Fruit fly (Drosophila melanogaster): ENCODE data around the gene aurB.

Gene aurB

dm6 chr2L:10858064-10859047 lies at the start of gene aurB, which contains the start of gene Stam (continued):
- TF ChIP-seq CG7963 (GFP tag; IDR thresholded peaks at IDR 0.05; ENCODE audit: partially characterized antibody) (no peak), HLH3B (GFP tag; IDR thresholded peaks at IDR 0.05) (no peak), Dfd (GFP tag; optimal IDR thresholded peaks at IDR 0.05) (no peak), CG31388 (GFP tag; optimal IDR thresholded peaks at IDR 0.05) (no peak), ap (GFP tag; IDR thresholded peaks at IDR 0.05) (no peak), Atf3 (GFP tag; optimal IDR thresholded peaks at IDR 0.05) (no peak), vfl (GFP tag; optimal IDR thresholded peaks at IDR 0.05) (no peak), pum (GFP tag; optimal IDR thresholded peaks at IDR 0.05) (no peak), zfh1 (GFP tag; IDR thresholded peaks at IDR 0.05) (no peak), MBD-R2 (GFP tag; IDR thresholded peaks at IDR 0.05) (0 out of 2 replicates have a peak, but pooled peaks have one; percentile 27), CG1832 (GFP tag; optimal IDR thresholded peaks at IDR 0.05) (no peak), fd102C (GFP tag; optimal IDR thresholded peaks at IDR 0.05) (no peak), CG17359 (tag; optimal IDR thresholded peaks at IDR 0.05) (peak; percentile 51), Bgb (GFP tag; IDR thresholded peaks at IDR 0.05; ENCODE audit: partially characterized antibody) (no peak), CG7839 (tag; optimal IDR thresholded peaks at IDR 0.05) (peak; percentile 68), gt (GFP tag; IDR thresholded peaks at IDR 0.05) (no peak), vnd (GFP tag; IDR thresholded peaks at IDR 0.05; ENCODE audit: partially characterized antibody) (no peak), sug (tag; optimal IDR thresholded peaks at IDR 0.05) (peak; percentile 31), Nf-YC (tag; optimal IDR thresholded peaks at IDR 0.05) (peak; percentile 71), CG10431 (GFP tag; optimal IDR thresholded peaks at IDR 0.05) (no peak), CG4404 (GFP tag; IDR thresholded peaks at IDR 0.05) (no peak), sob (GFP tag; IDR thresholded peaks at IDR 0.05) (no peak), Lim3 (GFP tag; IDR thresholded peaks at IDR 0.05) (no peak), nerfin-2 (GFP tag; IDR thresholded peaks at IDR 0.05; ENCODE audit: partially characterized antibody) (no peak), CrebB (tag; optimal IDR thresholded peaks at IDR 0.05) (no peak), pnt (GFP tag; optimal IDR thresholded peaks at IDR 0.05) (no peak), CG17385 (GFP tag; optimal IDR thresholded peaks at IDR 0.05) (peak; percentile 48), CG10274 (GFP tag; optimal IDR thresholded peaks at IDR 0.05) (no peak), zen (tag; optimal IDR thresholded peaks at IDR 0.05) (peak; percentile 53), Sin3A (optimal IDR thresholded peaks at IDR 0.05) (peak; percentile 11), Bteb2 (GFP tag; optimal IDR thresholded peaks at IDR 0.05) (no peak), otp (GFP tag; IDR thresholded peaks at IDR 0.05) (no peak), BtbVII (GFP tag; optimal IDR thresholded peaks at IDR 0.05) (peak; percentile 51), fru (optimal IDR thresholded peaks at IDR 0.05) (no peak), ATbp (GFP tag; optimal IDR thresholded peaks at IDR 0.05) (no peak), CG2875 (GFP tag; optimal IDR thresholded peaks at IDR 0.05) (peak; percentile 38), al (GFP tag; IDR thresholded peaks at IDR 0.05) (peak; percentile 15; the same call in 1 of the 2 replicates), schlank (tag; optimal IDR thresholded peaks at IDR 0.05) (no peak), CG15514 (GFP tag; optimal IDR thresholded peaks at IDR 0.05) (peak; percentile 50), Side (GFP tag; optimal IDR thresholded peaks at IDR 0.05) (no peak), trh (GFP tag; optimal IDR thresholded peaks at IDR 0.05) (peak; percentile 13), Usf (GFP tag; optimal IDR thresholded peaks at IDR 0.05) (no peak), psq (GFP tag; optimal IDR thresholded peaks at IDR 0.05) (peak; percentile 26), pita (GFP tag; optimal IDR thresholded peaks at IDR 0.05) (no peak), pb (GFP tag; optimal IDR thresholded peaks at IDR 0.05) (no peak), CG14667 (GFP tag; IDR thresholded peaks at IDR 0.05) (0 out of 2 replicates have a peak, but pooled peaks have one; percentile 12), lbe (GFP tag; optimal IDR thresholded peaks at IDR 0.05) (peak; percentile 8), CG7271 (tag; optimal IDR thresholded peaks at IDR 0.05) (no peak), Lpt (GFP tag; optimal IDR thresholded peaks at IDR 0.05) (no peak), stc (GFP tag; IDR thresholded peaks at IDR 0.05) (no peak)
